Worm (Caenorhabditis elegans) whole organism, L4 larva: ENCODE results near the gene F55B12.2.

Source experiments
- R02D3.7 ChIP-seq: fragments of 150-350 bp; sonication (generic microtip); optimal IDR thresholded peaks from 3 replicates; lab custom pipeline; 2014; ENCODE audit warnings: missing biosample characterization, missing genetic modification characterization
- dpl-1 ChIP-seq: fragments of 150-350 bp; optimal IDR thresholded peaks from 2 replicates; lab custom pipeline; 2014; ENCODE audit warnings: missing biosample characterization, missing genetic modification reagents, missing genetic modification characterization
- egl-27 ChIP-seq: sonication (generic microtip); optimal IDR thresholded peaks from 3 replicates; lab custom pipeline; 2017; ENCODE audit warnings: missing biosample characterization, missing genetic modification reagents, missing genetic modification characterization
- mdt-29 ChIP-seq: fragments of 200-800 bp; sonication (Bioruptor generic); IDR thresholded peaks from 2 replicates; pipeline ENCODE4 v1.3.6; 2022; ENCODE audit warnings: missing genetic modification reagents, missing genetic modification characterization, missing compliant biosample characterization
- mep-1 ChIP-seq: fragments of 150-350 bp; sonication (generic microtip); optimal IDR thresholded peaks from 3 replicates; lab custom pipeline; 2014; ENCODE audit warnings: missing biosample characterization, missing genetic modification characterization
- nhr-11 ChIP-seq: fragments of 150-350 bp; optimal IDR thresholded peaks from 2 replicates; lab custom pipeline; 2014; ENCODE audit warnings: missing biosample characterization, missing genetic modification characterization
- nhr-28 ChIP-seq: fragments of 150-350 bp; optimal IDR thresholded peaks from 2 replicates; lab custom pipeline; 2014; ENCODE audit warnings: missing biosample characterization, missing genetic modification characterization
- nhr-77 ChIP-seq: fragments of 150-350 bp; optimal IDR thresholded peaks from 2 replicates; lab custom pipeline; 2014; ENCODE audit warnings: missing biosample characterization, missing genetic modification characterization
- set-16 ChIP-seq: fragments of 200-800 bp; sonication (Bioruptor generic); IDR thresholded peaks from 2 replicates; pipeline ENCODE4 v1.3.6; 2022; ENCODE audit warnings: missing genetic modification reagents, missing genetic modification characterization, missing compliant biosample characterization
- ztf-11 ChIP-seq: fragments of 150-350 bp; optimal IDR thresholded peaks from 2 replicates; lab custom pipeline; 2014; ENCODE audit warnings: missing biosample characterization, missing genetic modification characterization

DNA sequence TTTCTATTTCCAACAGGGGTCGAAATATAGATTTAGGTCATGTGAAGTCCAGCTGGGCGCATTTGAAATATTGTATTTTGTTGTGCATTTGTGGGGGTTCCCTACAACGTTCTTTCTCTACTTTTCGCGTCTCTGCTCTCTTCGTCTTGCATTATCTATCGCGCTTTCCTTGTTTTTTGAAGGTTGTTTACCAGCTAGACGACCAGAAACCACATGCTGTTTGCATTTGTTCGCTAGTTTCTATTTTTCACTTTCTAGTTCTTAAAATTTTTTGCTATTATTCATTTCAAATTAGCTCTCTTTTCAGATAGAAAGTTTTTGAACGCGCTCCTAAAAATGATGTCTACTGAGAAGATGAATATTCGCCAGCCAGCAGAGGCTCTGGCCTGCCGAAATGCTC lies 22.7 kb upstream of the F55B12.2 start, which contains the start of gene F55B12.10:
- no peak for TF ChIP-seq nhr-11 (tag; lab: Kevin White, UChicago)
- TF ChIP-seq nhr-77 (tag; lab: Kevin White, UChicago): no peak
- no peak for TF ChIP-seq ztf-11 (tag; lab: Kevin White, UChicago)
- TF ChIP-seq nhr-28 (tag; lab: Kevin White, UChicago): peak; percentile 10
- no peak for TF ChIP-seq dpl-1 (GFP tag; lab: Kevin White, UChicago)
- no peak for TF ChIP-seq mep-1 (tag; lab: Kevin White, UChicago)
- no peak for TF ChIP-seq mdt-29
- no peak for TF ChIP-seq egl-27 (tag; lab: Kevin White, UChicago)
- TF ChIP-seq R02D3.7 (tag; lab: Kevin White, UChicago): no peak
- TF ChIP-seq set-16: no peak
